Worm (Caenorhabditis elegans) whole organism, L4 larva: ENCODE data around the gene ash-2.

ENCODE experiments used
- D1046.2 ChIP-seq: fragments of 200-800 bp; sonication (Bioruptor generic); IDR thresholded peaks from 2 replicates; pipeline ENCODE4 v1.3.6; 2022; ENCODE audit warnings: missing genetic modification characterization, missing compliant biosample characterization
- F10B5.3 ChIP-seq: sonication (generic microtip); optimal IDR thresholded peaks from 2 replicates; lab custom pipeline; 2016; ENCODE audit warnings: mild to moderate bottlenecking, missing genetic modification characterization, missing compliant biosample characterization
- F26F4.8 ChIP-seq: fragments of 200-800 bp; sonication (Bioruptor generic); conservative IDR thresholded peaks from 2 replicates; pipeline ENCODE4 v1.3.6; 2022; ENCODE audit warnings: missing genetic modification characterization, missing compliant biosample characterization
- F37D6.2 ChIP-seq: sonication (generic microtip); optimal IDR thresholded peaks from 2 replicates; lab custom pipeline; 2016; ENCODE audit warnings: mild to moderate bottlenecking, missing genetic modification characterization, missing compliant biosample characterization
- F49E8.2 ChIP-seq: sonication (generic microtip); optimal IDR thresholded peaks from 2 replicates; lab custom pipeline; 2016; ENCODE audit warnings: missing compliant biosample characterization, mild to moderate bottlenecking, missing genetic modification characterization, borderline replicate concordance
- Y105C5A.15 ChIP-seq: fragments of 200-800 bp; sonication (Bioruptor generic); IDR thresholded peaks from 2 replicates; pipeline ENCODE4 v1.3.6; 2022; ENCODE audit warnings: missing genetic modification characterization, missing compliant biosample characterization
- Y48G9A.11 ChIP-seq: fragments of 200-800 bp; sonication (Bioruptor generic); IDR thresholded peaks from 2 replicates; pipeline ENCODE4 v1.3.6; 2022; ENCODE audit warnings: missing genetic modification reagents, missing genetic modification characterization, missing compliant biosample characterization
- Y5F2A.4 ChIP-seq: fragments of 200-800 bp; sonication (Bioruptor generic); optimal IDR thresholded peaks from 2 replicates; lab custom pipeline; 2018; ENCODE audit warnings: mild to moderate bottlenecking, missing genetic modification characterization, missing compliant biosample characterization
- Y75B8A.6 ChIP-seq: fragments of 200-800 bp; sonication (Bioruptor generic); IDR thresholded peaks from 2 replicates; pipeline ENCODE4 v1.3.6; 2022; ENCODE audit warnings: missing genetic modification reagents, missing genetic modification characterization, missing compliant biosample characterization
- ZK337.2 ChIP-seq: fragments of 200-800 bp; sonication (Bioruptor generic); IDR thresholded peaks from 2 replicates; pipeline ENCODE4 v1.3.6; 2022; ENCODE audit warnings: missing genetic modification reagents, missing genetic modification characterization, missing compliant biosample characterization
- ZK546.5 ChIP-seq, 2 experiments: sonication (generic microtip); optimal IDR thresholded peaks; 2 replicates each; lab custom pipeline; 2017; ENCODE audit warnings: missing biosample characterization in 2 of 2, missing genetic modification characterization in 2 of 2
- arid-1 ChIP-seq: fragments of 200-800 bp; sonication (Bioruptor generic); conservative IDR thresholded peaks from 2 replicates; pipeline ENCODE4 v1.3.6; 2022; ENCODE audit warnings: missing genetic modification reagents, missing genetic modification characterization, missing compliant biosample characterization
- ceh-28 ChIP-seq: fragments of 150-350 bp; optimal IDR thresholded peaks from 2 replicates; lab custom pipeline; 2014; ENCODE audit warnings: missing biosample characterization, missing genetic modification reagents, missing genetic modification characterization
- ceh-82 ChIP-seq: sonication (generic microtip); optimal IDR thresholded peaks from 2 replicates; lab custom pipeline; 2017; ENCODE audit warnings: missing biosample characterization, missing genetic modification characterization
- ces-1 ChIP-seq: fragments of 150-350 bp; sonication (generic microtip); optimal IDR thresholded peaks from 4 replicates; lab custom pipeline; 2014; ENCODE audit warnings: missing biosample characterization, missing genetic modification reagents, missing genetic modification characterization
- ctbp-1 ChIP-seq: fragments of 200-800 bp; sonication (Bioruptor generic); IDR thresholded peaks from 2 replicates; pipeline ENCODE4 v1.3.6; 2022; ENCODE audit warnings: missing genetic modification reagents, missing genetic modification characterization, missing compliant biosample characterization
- daf-12 ChIP-seq: fragments of 150-350 bp; optimal IDR thresholded peaks from 2 replicates; lab custom pipeline; 2014; ENCODE audit warnings: missing biosample characterization, missing genetic modification reagents, missing genetic modification characterization
- daf-16 ChIP-seq, 3 experiments: sonication (generic microtip); optimal IDR thresholded peaks; 2 replicates each; lab custom pipeline; 2016 to 2017; ENCODE audit warnings: missing genetic modification characterization in 3 of 3, missing genetic modification reagents in 3 of 3, mild to moderate bottlenecking in 2 of 3, missing compliant biosample characterization in 2 of 3, missing biosample characterization in 1 of 3, moderate library complexity in 1 of 3
- daf-19 ChIP-seq: fragments of 200-800 bp; sonication (Bioruptor generic); conservative IDR thresholded peaks from 2 replicates; pipeline ENCODE4 v1.3.6; 2022; ENCODE audit warnings: missing genetic modification characterization, missing compliant biosample characterization
- dpl-1 ChIP-seq: fragments of 150-350 bp; optimal IDR thresholded peaks from 2 replicates; lab custom pipeline; 2014; ENCODE audit warnings: missing biosample characterization, missing genetic modification reagents, missing genetic modification characterization
- duxl-1 ChIP-seq: sonication (generic microtip); optimal IDR thresholded peaks from 2 replicates; lab custom pipeline; 2016; ENCODE audit warnings: mild to moderate bottlenecking, missing genetic modification characterization, moderate library complexity, missing compliant biosample characterization; ENCODE audit not compliant: poor library complexity
- dve-1 ChIP-seq: sonication (generic microtip); optimal IDR thresholded peaks from 2 replicates; lab custom pipeline; 2017; ENCODE audit warnings: antibody characterized with exemption, mild to moderate bottlenecking, missing genetic modification characterization, missing compliant biosample characterization; ENCODE audit not compliant: insufficient read depth
- fos-1 ChIP-seq: fragments of 150-350 bp; optimal IDR thresholded peaks from 2 replicates; lab custom pipeline; 2014; ENCODE audit warnings: missing biosample characterization, missing genetic modification characterization
- hif-1 ChIP-seq, 2 experiments: sonication (generic microtip); optimal IDR thresholded peaks; 2 replicates each; lab custom pipeline; 2016 to 2017; ENCODE audit warnings: missing compliant biosample characterization in 2 of 2, missing genetic modification characterization in 2 of 2, missing genetic modification reagents in 2 of 2, missing genotype in 2 of 2, mild to moderate bottlenecking in 1 of 2
- hlh-11 ChIP-seq: fragments of 200-800 bp; sonication (Bioruptor generic); optimal IDR thresholded peaks from 2 replicates; lab custom pipeline; 2018; ENCODE audit warnings: mild to moderate bottlenecking, missing genetic modification characterization, missing compliant biosample characterization
- hmg-1.1 ChIP-seq: fragments of 200-800 bp; sonication (Bioruptor generic); IDR thresholded peaks from 2 replicates; pipeline ENCODE4 v1.3.6; 2022; ENCODE audit warnings: missing genetic modification reagents, missing genetic modification characterization, missing compliant biosample characterization
- lin-1 ChIP-seq: fragments of 200-800 bp; sonication (Bioruptor generic); IDR thresholded peaks from 2 replicates; pipeline ENCODE4 v1.3.6; 2022; ENCODE audit warnings: missing genetic modification reagents, missing genetic modification characterization, missing compliant biosample characterization
- lin-15B ChIP-seq: fragments of 150-350 bp; sonication (generic microtip); optimal IDR thresholded peaks from 3 replicates; lab custom pipeline; 2014; ENCODE audit warnings: missing biosample characterization, missing genetic modification characterization
- lin-29 ChIP-seq: fragments of 200-800 bp; sonication (Bioruptor generic); IDR thresholded peaks from 2 replicates; pipeline ENCODE4 v1.3.6; 2022; ENCODE audit warnings: missing genetic modification reagents, missing genetic modification characterization, missing compliant biosample characterization
- lin-38 ChIP-seq: fragments of 200-800 bp; sonication (Bioruptor generic); IDR thresholded peaks from 2 replicates; pipeline ENCODE4 v1.3.6; 2022; ENCODE audit warnings: missing genetic modification reagents, missing genetic modification characterization, missing compliant biosample characterization
- madf-5 ChIP-seq, 2 experiments: fragments of 200-800 bp; sonication (Bioruptor generic); IDR thresholded peaks; 2 replicates each; pipeline ENCODE4 v1.3.6; 2022; ENCODE audit warnings: missing compliant biosample characterization in 2 of 2, missing genetic modification characterization in 2 of 2
- madf-9 ChIP-seq: fragments of 200-800 bp; sonication (Bioruptor generic); conservative IDR thresholded peaks from 2 replicates; pipeline ENCODE4 v1.3.6; 2022; ENCODE audit warnings: missing genetic modification reagents, missing genetic modification characterization, missing compliant biosample characterization
- mep-1 ChIP-seq: fragments of 150-350 bp; sonication (generic microtip); optimal IDR thresholded peaks from 3 replicates; lab custom pipeline; 2014; ENCODE audit warnings: missing biosample characterization, missing genetic modification characterization
- nhr-102 ChIP-seq: sonication (generic microtip); optimal IDR thresholded peaks from 2 replicates; lab custom pipeline; 2016; ENCODE audit warnings: mild to moderate bottlenecking, missing genetic modification characterization, moderate library complexity, missing compliant biosample characterization
- nhr-237 ChIP-seq: sonication (generic microtip); optimal IDR thresholded peaks from 2 replicates; lab custom pipeline; 2017; ENCODE audit warnings: missing biosample characterization, missing genetic modification characterization
- nhr-25 ChIP-seq: sonication (generic microtip); optimal IDR thresholded peaks from 2 replicates; lab custom pipeline; 2017; ENCODE audit warnings: missing genetic modification characterization, mild to moderate bottlenecking, missing compliant biosample characterization, antibody characterized with exemption, moderate library complexity, borderline replicate concordance; ENCODE audit not compliant: insufficient read depth
- nhr-41 ChIP-seq: fragments of 200-800 bp; sonication (Bioruptor generic); IDR thresholded peaks from 2 replicates; pipeline ENCODE4 v1.3.6; 2022; ENCODE audit warnings: missing genetic modification reagents, missing genetic modification characterization, missing compliant biosample characterization
- nhr-48 ChIP-seq: sonication (generic microtip); optimal IDR thresholded peaks from 2 replicates; lab custom pipeline; 2016; ENCODE audit warnings: mild to moderate bottlenecking, missing genetic modification characterization, missing compliant biosample characterization
- nhr-6 ChIP-seq: fragments of 150-350 bp; optimal IDR thresholded peaks from 2 replicates; lab custom pipeline; 2014; ENCODE audit warnings: missing biosample characterization, missing genetic modification characterization
- rbr-2 ChIP-seq: sonication (generic microtip); optimal IDR thresholded peaks from 2 replicates; lab custom pipeline; 2016; ENCODE audit warnings: missing genotype, missing genetic modification characterization, missing compliant biosample characterization
- saeg-2 ChIP-seq: fragments of 200-800 bp; sonication (Bioruptor generic); IDR thresholded peaks from 2 replicates; pipeline ENCODE4 v1.3.6; 2022; ENCODE audit warnings: missing genetic modification reagents, missing genetic modification characterization, missing compliant biosample characterization
- snpc-1.2 ChIP-seq: fragments of 200-800 bp; sonication (Bioruptor generic); IDR thresholded peaks from 2 replicates; pipeline ENCODE4 v1.3.6; 2022; ENCODE audit warnings: missing genetic modification reagents, missing genetic modification characterization, missing compliant biosample characterization
- spr-1 ChIP-seq: sonication (generic microtip); optimal IDR thresholded peaks from 2 replicates; lab custom pipeline; 2016; ENCODE audit warnings: mild to moderate bottlenecking, missing genetic modification characterization, missing compliant biosample characterization
- spr-3 ChIP-seq: fragments of 200-800 bp; sonication (Bioruptor generic); optimal IDR thresholded peaks from 2 replicates; lab custom pipeline; 2018; ENCODE audit warnings: mild to moderate bottlenecking, missing genetic modification characterization, missing compliant biosample characterization
- tra-1 ChIP-seq: fragments of 200-800 bp; sonication (Bioruptor generic); IDR thresholded peaks from 2 replicates; pipeline ENCODE4 v1.3.6; 2022; ENCODE audit warnings: missing genetic modification reagents, missing genetic modification characterization, missing compliant biosample characterization
- unc-62 ChIP-seq, 3 experiments: fragments of 150-350 bp in 1 of 3; sonication (generic microtip); optimal IDR thresholded peaks in 2 of 3; peaks in 1 of 3; 1 replicate in 1 of 3; 2 replicates in 2 of 3; lab custom pipeline; 2014 to 2017; ENCODE audit warnings: missing biosample characterization in 3 of 3, missing genetic modification characterization in 3 of 3, missing genetic modification reagents in 3 of 3, missing genotype in 1 of 3
- ztf-11 ChIP-seq: fragments of 150-350 bp; optimal IDR thresholded peaks from 2 replicates; lab custom pipeline; 2014; ENCODE audit warnings: missing biosample characterization, missing genetic modification characterization
- ztf-7 ChIP-seq: fragments of 150-350 bp; optimal IDR thresholded peaks from 2 replicates; lab custom pipeline; 2014; ENCODE audit warnings: missing biosample characterization, missing genetic modification characterization

The ash-2 gene

DNA sequence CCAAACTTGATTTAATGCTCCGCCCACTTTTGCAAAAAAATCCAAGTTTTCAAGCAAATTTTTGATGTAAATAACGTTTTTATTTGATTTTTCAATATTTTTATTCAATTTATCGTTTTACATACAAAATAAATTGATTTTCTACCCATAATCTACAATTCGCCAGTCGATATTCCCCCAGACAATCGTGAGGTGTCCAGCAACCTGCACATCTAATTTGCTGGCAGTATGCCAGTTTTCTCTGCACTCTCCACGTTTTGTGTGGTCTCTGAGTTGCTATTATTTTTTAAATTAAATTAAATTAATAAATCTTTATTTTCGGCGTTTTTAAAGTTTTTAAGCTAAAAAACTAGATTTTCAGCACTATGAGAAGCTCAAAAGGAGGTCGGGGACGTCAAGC is 472 bp downstream of the ash-2 start (continued):
- TF ChIP-seq duxl-1 (peak; percentile 76), tra-1 (GFP tag; lab: Robert Waterston, UW) (peak; percentile 82), ceh-28 (tag; lab: Kevin White, UChicago) (no peak), nhr-25 (tag; lab: Kevin White, UChicago) (peak; percentile 30), ceh-82 (tag; lab: Kevin White, UChicago) (no peak), nhr-48 (tag; lab: Kevin White, UChicago) (peak; percentile 63), snpc-1.2 (GFP tag; lab: Robert Waterston, UW) (peak; percentile 59; the same call in 1 of the 2 replicates), ZK546.5 (tag; optimal IDR thresholded peaks at IDR 0.05; lab: Kevin White, UChicago) (peak; percentile 96 to 97), ztf-11 (tag; lab: Kevin White, UChicago) (no peak), daf-12 (tag; lab: Kevin White, UChicago) (no peak), Y105C5A.15 (GFP tag; lab: Robert Waterston, UW) (0 out of 2 replicates have a peak, but pooled peaks have one; percentile 26), lin-29 (GFP tag; lab: Robert Waterston, UW) (peak; percentile 27; the same call in 1 of the 2 replicates), madf-9 (GFP tag; lab: Robert Waterston, UW) (peak; percentile 75; the same call in 1 of the 2 replicates), saeg-2 (no peak; the same call in 1 of the 2 replicates), nhr-102 (tag; lab: Kevin White, UChicago) (peak; percentile 80), F26F4.8 (GFP tag; lab: Robert Waterston, UW) (no peak), F37D6.2 (tag; lab: Kevin White, UChicago) (peak; percentile 82), D1046.2 (GFP tag; lab: Robert Waterston, UW) (peak; percentile 75; the same call in 1 of the 2 replicates), nhr-6 (tag; lab: Kevin White, UChicago) (peak; percentile 33), spr-1 (tag; lab: Kevin White, UChicago) (peak; percentile 77), daf-16 (GFP tag; optimal IDR thresholded peaks at IDR 0.05; lab: Kevin White, UChicago) (peak; percentile 36 to 58), daf-16 (tag; optimal IDR thresholded peaks at IDR 0.05; lab: Kevin White, UChicago) (peak; percentile 69), dve-1 (tag; lab: Kevin White, UChicago) (peak; percentile 91), Y5F2A.4 (no peak), arid-1 (GFP tag; lab: Robert Waterston, UW) (peak; percentile 88; the same call in 1 of the 2 replicates), Y75B8A.6 (no peak; the same call in 1 of the 2 replicates), lin-15B (tag; lab: Kevin White, UChicago) (peak; percentile 38), rbr-2 (tag; lab: Kevin White, UChicago) (peak; percentile 90), hmg-1.1 (GFP tag; lab: Robert Waterston, UW) (peak; percentile 84), lin-1 (GFP tag; lab: Robert Waterston, UW) (peak; percentile 69; the same call in 1 of the 2 replicates), daf-19 (no peak), ZK337.2 (GFP tag; lab: Robert Waterston, UW) (peak; percentile 83; the same call in 1 of the 2 replicates), fos-1 (tag; lab: Kevin White, UChicago) (no peak), F49E8.2 (tag; lab: Kevin White, UChicago) (peak; percentile 42), hlh-11 (peak; percentile 91), dpl-1 (GFP tag; lab: Kevin White, UChicago) (peak; percentile 86), spr-3 (GFP tag; lab: Kevin White, UChicago) (no peak), nhr-41 (GFP tag; lab: Robert Waterston, UW) (0 out of 2 replicates have a peak, but pooled peaks have one; percentile 19), ces-1 (GFP tag; lab: Kevin White, UChicago) (peak; percentile 83), Y48G9A.11 (GFP tag; lab: Robert Waterston, UW) (peak; percentile 88), madf-5 (GFP tag; IDR thresholded peaks at IDR 0.05; lab: Robert Waterston, UW) (peak in 1 of 2 experiments; percentile 64; a peak in 1 of 4 replicates), ctbp-1 (GFP tag; lab: Robert Waterston, UW) (peak; percentile 65), F10B5.3 (no peak), mep-1 (peak; percentile 95), hif-1 (tag; optimal IDR thresholded peaks at IDR 0.05; lab: Kevin White, UChicago) (peak in 1 of 2 experiments; percentile 88), unc-62 (GFP tag; optimal IDR thresholded peaks at IDR 0.05 in 1 of 2; lab: Kevin White, UChicago) (peak in 1 of 2 experiments; percentile 3), unc-62 (tag; optimal IDR thresholded peaks at IDR 0.05; lab: Kevin White, UChicago) (no peak), nhr-237 (tag; lab: Kevin White, UChicago) (no peak), ztf-7 (tag; lab: Kevin White, UChicago) (peak; percentile 0), lin-38 (GFP tag; lab: Robert Waterston, UW) (peak; percentile 90)
